Fruit fly (Drosophila melanogaster) whole organism, embryonic: ENCODE data around the gene CG42710.

Source experiments
- Blimp-1 ChIP-seq: fragments of 200-800 bp; sonication (Bioruptor generic); optimal IDR thresholded peaks from 3 replicates; lab custom pipeline; 2018; ENCODE audit warnings: missing biosample characterization, missing genetic modification characterization, mild to moderate bottlenecking, moderate library complexity, missing genetic modification reagents
- CG14667 ChIP-seq: fragments of 200-800 bp; sonication (Bioruptor generic); IDR thresholded peaks from 2 replicates; pipeline ENCODE4 v1.3.6; 2022; ENCODE audit warnings: missing biosample characterization, missing genetic modification characterization
- CG14710 ChIP-seq: fragments of 200-800 bp; sonication (Bioruptor generic); optimal IDR thresholded peaks from 3 replicates; lab custom pipeline; 2019; ENCODE audit warnings: missing biosample characterization, mild to moderate bottlenecking, missing genetic modification characterization, moderate library complexity
- CG15269 ChIP-seq: fragments of 200-800 bp; sonication (Bioruptor generic); optimal IDR thresholded peaks from 2 replicates; lab custom pipeline; 2018; ENCODE audit warnings: missing biosample characterization, mild to moderate bottlenecking, missing genetic modification characterization, moderate library complexity
- CG6813 ChIP-seq: fragments of 200-800 bp; sonication (Bioruptor generic); optimal IDR thresholded peaks from 2 replicates; lab custom pipeline; 2017; ENCODE audit warnings: missing biosample characterization, missing genetic modification characterization, mild to moderate bottlenecking, moderate library complexity, missing genetic modification reagents
- CTCF ChIP-seq: fragments of 200-800 bp; sonication (Bioruptor generic); optimal IDR thresholded peaks from 2 replicates; lab custom pipeline; 2017; ENCODE audit warnings: missing biosample characterization, mild to moderate bottlenecking, missing genetic modification characterization, moderate library complexity
- Dll ChIP-seq: fragments of 200-800 bp; sonication (Bioruptor generic); IDR thresholded peaks from 4 replicates; pipeline ENCODE4 v1.3.6; 2022; ENCODE audit warnings: missing biosample characterization, missing genetic modification characterization; ENCODE audit not compliant: partially characterized antibody
- Gug ChIP-seq: fragments of 200-800 bp; sonication (Bioruptor generic); IDR thresholded peaks from 4 replicates; pipeline ENCODE4 v1.3.6; 2022; ENCODE audit warnings: missing biosample characterization, missing genetic modification characterization
- H15 ChIP-seq: fragments of 200-800 bp; sonication (Bioruptor generic); IDR thresholded peaks from 3 replicates; pipeline ENCODE4 v1.3.6; 2022; ENCODE audit warnings: missing biosample characterization, missing genetic modification characterization
- hb ChIP-seq: fragments of 200-800 bp; sonication (Bioruptor generic); IDR thresholded peaks from 3 replicates; pipeline ENCODE4 v1.3.6; 2022; ENCODE audit warnings: missing biosample characterization, missing genetic modification characterization; ENCODE audit not compliant: partially characterized antibody
- seq ChIP-seq: fragments of 200-800 bp; sonication (Bioruptor generic); IDR thresholded peaks from 2 replicates; pipeline ENCODE4 v1.3.6; 2022; ENCODE audit warnings: missing biosample characterization, missing genetic modification characterization

DNA sequence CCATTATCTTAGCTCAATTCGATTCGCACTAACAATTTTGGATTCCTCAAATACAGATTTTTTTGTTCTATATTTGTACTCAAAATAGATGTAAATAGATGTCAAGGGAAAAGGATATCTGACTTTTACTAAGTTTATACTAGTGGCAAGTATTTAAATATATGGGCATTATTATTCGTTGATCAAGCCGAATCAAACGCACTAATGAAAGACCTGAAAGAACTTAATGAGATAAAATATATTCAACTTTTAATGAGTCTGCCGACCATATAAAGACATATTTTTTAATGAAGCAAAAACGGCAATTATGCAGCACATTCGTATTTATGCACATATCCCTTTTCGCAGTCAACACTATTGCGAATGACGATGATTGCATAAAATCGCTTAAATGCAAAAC lies at the start of gene CG42710:
- no peak for TF ChIP-seq Gug
- TF ChIP-seq CG15269 (tag; lab: Kevin White, UChicago): no peak
- TF ChIP-seq CG14710 (tag; lab: Kevin White, UChicago): no peak
- no peak for TF ChIP-seq CG6813 (GFP tag; lab: Kevin White, UChicago)
- no peak for TF ChIP-seq CTCF (GFP tag; lab: Kevin White, UChicago)
- no peak for TF ChIP-seq Blimp-1
- TF ChIP-seq hb (GFP tag; lab: Robert Waterston, UW): no peak
- no peak for TF ChIP-seq Dll
- no peak for TF ChIP-seq CG14667
- TF ChIP-seq H15 (GFP tag; lab: Robert Waterston, UW): no peak
- no peak for TF ChIP-seq seq
